Fruit fly (Drosophila melanogaster): ENCODE measurements around the gene Notum.

Gene Notum

dm6 chr3L:16023020-16023648 is at the start of gene Notum:
Notum (plus strand) TSS chr3L:16023480.
- no peak for TF ChIP-seq psq (optimal IDR thresholded peaks at IDR 0.05)
- no peak for TF ChIP-seq EcR (GFP tag; optimal IDR thresholded peaks at IDR 0.05)
- no peak for TF ChIP-seq CG8478 (optimal IDR thresholded peaks at IDR 0.05)
- TF ChIP-seq pan (optimal IDR thresholded peaks at IDR 0.05): no peak
- no peak for TF ChIP-seq Dll (optimal IDR thresholded peaks at IDR 0.05)
- no peak for TF ChIP-seq usp (GFP tag; optimal IDR thresholded peaks at IDR 0.05)

dm6 chr3L:15974166-15974565 is 49.1 kb upstream of the Notum start:
- TF ChIP-seq EcR (GFP tag; optimal IDR thresholded peaks at IDR 0.05): no peak
- TF ChIP-seq pan (optimal IDR thresholded peaks at IDR 0.05): no peak
- TF ChIP-seq Dll (optimal IDR thresholded peaks at IDR 0.05): no peak
- TF ChIP-seq CG8478 (optimal IDR thresholded peaks at IDR 0.05): no peak
- TF ChIP-seq psq (optimal IDR thresholded peaks at IDR 0.05): no peak
- no peak for TF ChIP-seq usp (GFP tag; optimal IDR thresholded peaks at IDR 0.05)

DNA sequence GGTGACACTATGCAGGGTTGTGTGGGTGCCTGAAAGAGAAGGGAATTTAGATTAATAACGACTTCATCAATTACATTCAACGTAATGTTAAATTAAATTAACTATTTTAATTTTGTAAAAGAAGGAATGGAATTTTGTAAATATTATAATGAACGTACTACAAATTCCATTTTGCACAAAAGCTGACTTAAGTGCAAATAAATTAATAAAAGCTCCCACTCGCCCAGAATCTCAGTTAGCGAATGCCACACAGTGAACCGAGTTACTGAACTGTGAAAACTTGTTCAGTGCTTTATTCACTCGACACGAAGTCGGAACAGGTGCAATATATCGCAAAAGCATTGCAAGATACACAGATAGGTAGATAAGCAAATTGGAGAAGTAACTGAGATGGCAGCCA is 48.2 kb upstream of the Notum start, which contains the start of gene CG17026:
CG17026 (plus strand) TSS at position 301 of the 400 bp plus-strand sequence.
- TF ChIP-seq CG8478 (optimal IDR thresholded peaks at IDR 0.05) (no peak), EcR (GFP tag; optimal IDR thresholded peaks at IDR 0.05) (no peak), usp (GFP tag; optimal IDR thresholded peaks at IDR 0.05) (no peak), psq (optimal IDR thresholded peaks at IDR 0.05) (no peak), pan (optimal IDR thresholded peaks at IDR 0.05) (no peak), Dll (optimal IDR thresholded peaks at IDR 0.05) (no peak)

- TF ChIP-seq usp (GFP tag; optimal IDR thresholded peaks at IDR 0.05): no peak
- no peak for TF ChIP-seq Dll (optimal IDR thresholded peaks at IDR 0.05)
- TF ChIP-seq CG8478 (optimal IDR thresholded peaks at IDR 0.05): no peak
- TF ChIP-seq EcR (GFP tag; optimal IDR thresholded peaks at IDR 0.05): no peak
- TF ChIP-seq pan (optimal IDR thresholded peaks at IDR 0.05): no peak
- TF ChIP-seq psq (optimal IDR thresholded peaks at IDR 0.05): no peak
These were observed 46.5 kb upstream of the Notum start, which contains the start of gene CG17029 for dm6 chr3L:15976758-15977157. CG17029 (plus strand) TSS chr3L:15976870.

DNA sequence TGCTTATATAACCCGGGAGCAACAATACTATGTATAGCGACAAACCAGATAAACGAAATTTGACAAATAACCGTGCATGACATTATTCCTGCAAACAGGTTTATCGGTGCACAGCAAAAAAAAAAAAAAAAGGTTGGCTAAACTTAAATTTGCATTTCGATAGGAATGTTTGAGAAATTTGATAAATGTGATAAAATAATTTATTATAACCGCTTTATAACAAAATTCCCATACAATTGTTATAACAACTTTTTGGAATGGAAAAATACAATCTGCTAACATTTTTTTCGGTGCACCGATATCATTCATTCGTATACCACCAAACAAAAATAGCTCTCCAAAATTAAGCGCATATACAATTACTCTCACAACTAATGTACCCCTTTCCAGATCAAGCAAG is 45.7 kb upstream of the Notum start:
- TF ChIP-seq EcR (GFP tag; optimal IDR thresholded peaks at IDR 0.05): no peak
- TF ChIP-seq usp (GFP tag; optimal IDR thresholded peaks at IDR 0.05): no peak
- no peak for TF ChIP-seq psq (optimal IDR thresholded peaks at IDR 0.05)
- no peak for TF ChIP-seq CG8478 (optimal IDR thresholded peaks at IDR 0.05)
- no peak for TF ChIP-seq pan (optimal IDR thresholded peaks at IDR 0.05)
- TF ChIP-seq Dll (optimal IDR thresholded peaks at IDR 0.05): no peak

DNA sequence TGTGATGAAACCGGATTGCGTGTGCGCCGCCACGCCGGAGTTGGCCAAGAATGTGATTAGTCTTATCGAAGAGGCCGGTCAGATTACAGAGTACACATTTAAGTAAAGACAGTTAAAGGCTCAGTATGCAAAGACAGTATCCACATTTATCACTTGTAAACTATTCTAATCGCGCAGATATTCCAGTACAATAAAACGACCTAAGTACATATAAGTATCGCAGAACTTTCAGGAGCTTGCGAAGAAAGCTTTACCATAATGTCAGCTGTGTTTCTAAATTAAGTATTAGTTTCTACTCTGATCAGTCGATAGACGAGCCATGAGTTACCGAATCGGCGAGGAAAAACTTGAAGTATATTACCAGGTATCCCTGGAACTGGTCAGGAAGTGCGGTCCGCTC is 45.1 kb upstream of the Notum start, which contains the start of gene CG17028:
CG17028 (plus strand) TSS at position 301 of the 400 bp plus-strand sequence.
- no peak for TF ChIP-seq EcR (GFP tag; optimal IDR thresholded peaks at IDR 0.05)
- no peak for TF ChIP-seq usp (GFP tag; optimal IDR thresholded peaks at IDR 0.05)
- no peak for TF ChIP-seq pan (optimal IDR thresholded peaks at IDR 0.05)
- no peak for TF ChIP-seq CG8478 (optimal IDR thresholded peaks at IDR 0.05)
- no peak for TF ChIP-seq Dll (optimal IDR thresholded peaks at IDR 0.05)
- no peak for TF ChIP-seq psq (optimal IDR thresholded peaks at IDR 0.05)

- TF ChIP-seq Dll (optimal IDR thresholded peaks at IDR 0.05) (no peak), psq (optimal IDR thresholded peaks at IDR 0.05) (no peak), usp (GFP tag; optimal IDR thresholded peaks at IDR 0.05) (no peak), CG8478 (optimal IDR thresholded peaks at IDR 0.05) (no peak), pan (optimal IDR thresholded peaks at IDR 0.05) (no peak), EcR (GFP tag; optimal IDR thresholded peaks at IDR 0.05) (no peak)
These were observed 44.0 kb upstream of the Notum start for dm6 chr3L:15979240-15979639.

DNA sequence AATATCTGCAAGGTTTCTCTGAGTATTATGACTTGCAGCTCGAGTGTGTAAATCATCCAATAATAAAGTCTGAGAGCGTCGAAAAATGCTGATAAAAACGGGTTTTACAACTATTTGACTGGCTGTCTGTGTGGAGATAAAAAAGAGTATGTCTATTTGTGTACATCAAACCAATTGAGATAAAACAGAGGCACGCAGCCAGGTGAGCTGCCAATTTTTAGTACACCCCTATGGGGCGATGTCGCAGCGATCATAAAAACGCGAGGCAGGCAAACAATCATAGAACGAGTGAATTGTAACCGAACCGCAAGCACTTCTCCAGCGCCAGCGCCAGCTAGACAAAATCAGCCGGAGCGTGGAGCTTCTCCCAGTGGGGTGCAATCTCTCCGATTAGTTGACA is 43.4 kb upstream of the Notum start, which contains the start of gene CG17027:
CG17027 (plus strand) TSS at position 189 of the 400 bp plus-strand sequence.
- TF ChIP-seq pan (optimal IDR thresholded peaks at IDR 0.05) (no peak), EcR (GFP tag; optimal IDR thresholded peaks at IDR 0.05) (no peak), Dll (optimal IDR thresholded peaks at IDR 0.05) (no peak), usp (GFP tag; optimal IDR thresholded peaks at IDR 0.05) (no peak)

- TF ChIP-seq psq (optimal IDR thresholded peaks at IDR 0.05) (no peak), EcR (GFP tag; optimal IDR thresholded peaks at IDR 0.05) (no peak), usp (GFP tag; optimal IDR thresholded peaks at IDR 0.05) (no peak), pan (optimal IDR thresholded peaks at IDR 0.05) (no peak), CG8478 (optimal IDR thresholded peaks at IDR 0.05) (no peak), Dll (optimal IDR thresholded peaks at IDR 0.05) (no peak)
These were observed 41.9 kb upstream of the Notum start for dm6 chr3L:15981403-15981802.

dm6 chr3L:15982148-15982547 is 41.1 kb upstream of the Notum start:
- no peak for TF ChIP-seq usp (GFP tag; optimal IDR thresholded peaks at IDR 0.05)
- TF ChIP-seq psq (optimal IDR thresholded peaks at IDR 0.05): no peak
- TF ChIP-seq Dll (optimal IDR thresholded peaks at IDR 0.05): no peak
- TF ChIP-seq CG8478 (optimal IDR thresholded peaks at IDR 0.05): no peak
- TF ChIP-seq pan (optimal IDR thresholded peaks at IDR 0.05): no peak
- TF ChIP-seq EcR (GFP tag; optimal IDR thresholded peaks at IDR 0.05): no peak

DNA sequence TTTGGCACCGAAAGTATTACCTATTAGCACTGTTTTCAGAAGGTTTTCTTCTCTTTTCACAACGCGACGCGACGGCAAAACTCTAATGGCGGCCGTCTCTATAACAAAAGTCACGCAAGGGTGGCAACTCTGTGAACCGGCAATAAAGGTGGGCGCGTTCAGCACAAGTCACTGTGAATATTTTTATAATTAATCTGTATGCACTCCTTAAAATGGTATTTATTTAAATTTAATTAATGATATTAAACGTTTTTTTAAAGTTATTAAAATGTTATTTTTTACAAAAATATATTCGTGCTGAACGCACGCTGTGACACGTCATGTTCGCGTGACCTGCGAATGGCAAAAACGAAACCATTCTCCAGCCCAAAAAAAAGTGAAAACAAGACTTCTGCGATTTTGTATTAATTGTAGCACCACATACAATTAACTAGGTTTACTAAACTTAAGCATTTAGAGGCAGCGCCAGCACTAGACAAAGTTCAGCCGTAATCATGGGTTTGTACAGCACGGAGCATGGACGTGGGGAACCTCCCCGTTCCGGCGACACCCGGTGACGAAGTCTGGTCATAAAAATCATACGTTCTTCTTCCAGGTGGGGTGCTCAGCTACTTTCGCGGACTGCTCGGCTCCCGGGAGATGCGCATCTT is 40.4 kb upstream of the Notum start, which contains the start of the genes brm and Arl1:
brm (minus strand) TSS at position 87 of the 650 bp plus-strand sequence.
Arl1 (plus strand) TSS at position 353 of the 650 bp plus-strand sequence.
- no peak for TF ChIP-seq usp (GFP tag; optimal IDR thresholded peaks at IDR 0.05)
- TF ChIP-seq CG8478 (optimal IDR thresholded peaks at IDR 0.05): no peak
- TF ChIP-seq Dll (optimal IDR thresholded peaks at IDR 0.05): no peak
- TF ChIP-seq psq (optimal IDR thresholded peaks at IDR 0.05): no peak
- no peak for TF ChIP-seq pan (optimal IDR thresholded peaks at IDR 0.05)
- no peak for TF ChIP-seq EcR (GFP tag; optimal IDR thresholded peaks at IDR 0.05)

DNA sequence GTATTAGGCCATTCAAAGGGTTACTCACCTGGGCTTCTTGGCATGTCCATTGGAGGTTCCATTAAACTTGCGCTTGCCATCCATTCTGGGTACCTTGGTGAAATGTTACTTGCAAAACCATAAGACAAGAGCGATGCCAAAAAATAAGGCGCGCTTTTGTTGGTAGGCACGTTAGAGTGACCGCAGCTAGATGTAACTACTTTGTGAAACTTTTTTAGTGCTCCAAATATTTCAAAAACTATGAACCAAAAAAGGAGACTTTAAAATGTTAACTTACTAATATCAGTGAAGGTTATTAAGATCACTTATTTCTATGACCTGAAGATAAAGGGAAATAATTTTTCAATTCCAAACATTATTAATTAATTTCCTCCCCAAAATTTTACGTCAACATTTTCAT is 35.6 kb upstream of the Notum start, which contains the start of gene PolD1:
PolD1 (minus strand) TSS at position 181 of the 400 bp plus-strand sequence.
- TF ChIP-seq Dll (optimal IDR thresholded peaks at IDR 0.05) (no peak), pan (optimal IDR thresholded peaks at IDR 0.05) (no peak), EcR (GFP tag; optimal IDR thresholded peaks at IDR 0.05) (no peak), usp (GFP tag; optimal IDR thresholded peaks at IDR 0.05) (no peak), CG8478 (optimal IDR thresholded peaks at IDR 0.05) (no peak), psq (optimal IDR thresholded peaks at IDR 0.05) (no peak)
